Fruit fly (Drosophila melanogaster): ENCODE results near the gene CG42526.
A peak's percentile ranks its signal among the peaks of the same experiment; 100 is the strongest.

CG42526 gene

dm6 chr3L:9460775-9461491, 25.7 kb upstream of the CG42526 start, which contains the start of the genes CG3434 and CG44838:
Gene CG3434 (minus strand): TSS chr3L:9460799.
Gene CG44838 (plus strand): TSS chr3L:9461050.
- TF ChIP-seq CG8319 (GFP tag; optimal IDR thresholded peaks at IDR 0.05) (peak; percentile 33), Met (GFP tag; optimal IDR thresholded peaks at IDR 0.05) (peak; percentile 81), CG8119 (GFP tag; IDR thresholded peaks at IDR 0.05) (peak; percentile 72), CG3032 (tag; optimal IDR thresholded peaks at IDR 0.05) (peak; percentile 75), CG31627 (GFP tag; optimal IDR thresholded peaks at IDR 0.05) (peak; percentile 77), Hr38 (GFP tag; optimal IDR thresholded peaks at IDR 0.05) (no peak), achi (GFP tag; optimal IDR thresholded peaks at IDR 0.05) (peak; percentile 71), CG34406 (GFP tag; optimal IDR thresholded peaks at IDR 0.05) (peak; percentile 62), cyc (GFP tag; optimal IDR thresholded peaks at IDR 0.05) (peak; percentile 69), Ets21C (GFP tag; optimal IDR thresholded peaks at IDR 0.05) (peak; percentile 46), Blimp-1 (GFP tag; optimal IDR thresholded peaks at IDR 0.05) (no peak), CG6163 (GFP tag; IDR thresholded peaks at IDR 0.05) (peak; percentile 77), CG7368 (GFP tag; optimal IDR thresholded peaks at IDR 0.05) (peak; percentile 29), CG4318 (GFP tag; optimal IDR thresholded peaks at IDR 0.05) (peak; percentile 48), CG11902 (GFP tag; optimal IDR thresholded peaks at IDR 0.05) (peak; percentile 21), fd85E (GFP tag; optimal IDR thresholded peaks at IDR 0.05) (peak; percentile 5), Sox14 (GFP tag; optimal IDR thresholded peaks at IDR 0.05) (peak; percentile 86), acj6 (GFP tag; optimal IDR thresholded peaks at IDR 0.05) (peak; percentile 77), Sox102F (GFP tag; optimal IDR thresholded peaks at IDR 0.05) (peak; percentile 62), Lpt (GFP tag; optimal IDR thresholded peaks at IDR 0.05) (peak; percentile 61), fd59A (GFP tag; optimal IDR thresholded peaks at IDR 0.05) (peak; percentile 48), topi (GFP tag; optimal IDR thresholded peaks at IDR 0.05) (peak; percentile 73), Eip75B (GFP tag; optimal IDR thresholded peaks at IDR 0.05) (peak; percentile 70), ss (GFP tag; optimal IDR thresholded peaks at IDR 0.05) (peak; percentile 38 to 67), CG10669 (GFP tag; optimal IDR thresholded peaks at IDR 0.05) (peak; percentile 28), eg (GFP tag; IDR thresholded peaks at IDR 0.05) (peak; percentile 75), CG6808 (GFP tag; optimal IDR thresholded peaks at IDR 0.05) (peak; percentile 41), fkh (GFP tag; optimal IDR thresholded peaks at IDR 0.05) (peak; percentile 93), CG6792 (GFP tag; optimal IDR thresholded peaks at IDR 0.05) (peak; percentile 49), esn (GFP tag; optimal IDR thresholded peaks at IDR 0.05) (peak; percentile 82), CG8632 (GFP tag; optimal IDR thresholded peaks at IDR 0.05) (peak; percentile 65), Gug (GFP tag; IDR thresholded peaks at IDR 0.05) (peak; percentile 55), CG16779 (tag; optimal IDR thresholded peaks at IDR 0.05) (peak; percentile 12), svp (GFP tag) (peak; percentile 90), CG11762 (GFP tag; optimal IDR thresholded peaks at IDR 0.05; ENCODE audit: insufficient read depth) (peak; percentile 20), CG11294 (GFP tag; IDR thresholded peaks at IDR 0.05) (peak; percentile 52; the same call in 1 of the 2 replicates), Smox (GFP tag; optimal IDR thresholded peaks at IDR 0.05) (peak; percentile 78), Eip78C (GFP tag) (peak; percentile 92), Eip93F (GFP tag; optimal IDR thresholded peaks at IDR 0.05) (peak; percentile 69), vri (GFP tag; optimal IDR thresholded peaks at IDR 0.05) (peak; percentile 54), CG10631 (GFP tag; optimal IDR thresholded peaks at IDR 0.05) (peak; percentile 75), lz (GFP tag; optimal IDR thresholded peaks at IDR 0.05) (peak; percentile 74), CG15336 (GFP tag; IDR thresholded peaks at IDR 0.05) (peak; percentile 63), Hr4 (GFP tag; optimal IDR thresholded peaks at IDR 0.05) (peak; percentile 82), dsx (GFP tag; optimal IDR thresholded peaks at IDR 0.05; ENCODE audit: poor library complexity, severe bottlenecking) (peak; percentile 47), CG1621 (tag; optimal IDR thresholded peaks at IDR 0.05) (peak; percentile 37), CG6276 (GFP tag; optimal IDR thresholded peaks at IDR 0.05) (peak; percentile 79), dac (GFP tag; optimal IDR thresholded peaks at IDR 0.05) (peak; percentile 55), CG6854 (GFP tag; optimal IDR thresholded peaks at IDR 0.05) (peak; percentile 53), OdsH (GFP tag; optimal IDR thresholded peaks at IDR 0.05) (peak; percentile 68), Sox15 (GFP tag; optimal IDR thresholded peaks at IDR 0.05) (peak; percentile 65)

Measured in whole organism, prepupa.